Worm (Caenorhabditis elegans): ENCODE data around the gene prcc-1.

ce11 chrIV:13059284-13059683 is 34.3 kb downstream of the prcc-1 start, which contains the start of gene scl-3:
- no peak for TF ChIP-seq skn-1 (tag; optimal IDR thresholded peaks at IDR 0.05)
- TF ChIP-seq fos-1 (tag; optimal IDR thresholded peaks at IDR 0.05): no peak
